Fruit fly (Drosophila melanogaster): ENCODE results near the gene Arp2.

Arp2 gene

dm6 chrX:16593418-16593817, 39.6 kb upstream of the Arp2 start, which contains the start of the genes SMC3 and Ubc7:
Gene SMC3, minus strand, starts transcription at chrX:16593439.
Gene Ubc7, plus strand, starts transcription at chrX:16593677.
- TF ChIP-seq sv (GFP tag; optimal IDR thresholded peaks at IDR 0.05), result no peak
- TF ChIP-seq br (GFP tag; optimal IDR thresholded peaks at IDR 0.05), result no peak
- no peak for TF ChIP-seq dmrt93B (GFP tag; optimal IDR thresholded peaks at IDR 0.05)
- no peak for TF ChIP-seq Dfd (GFP tag; optimal IDR thresholded peaks at IDR 0.05)
- no peak for TF ChIP-seq Sp1 (GFP tag; optimal IDR thresholded peaks at IDR 0.05)
- no peak for TF ChIP-seq Abd-B (GFP tag; optimal IDR thresholded peaks at IDR 0.05)
- no peak for TF ChIP-seq sage (GFP tag; optimal IDR thresholded peaks at IDR 0.05)
- TF ChIP-seq CG32264 (GFP tag; optimal IDR thresholded peaks at IDR 0.05), result no peak
- TF ChIP-seq OdsH (GFP tag; optimal IDR thresholded peaks at IDR 0.05), result no peak
- TF ChIP-seq Vsx2 (GFP tag; optimal IDR thresholded peaks at IDR 0.05; ENCODE audit: partially characterized antibody), result no peak
- TF ChIP-seq CrebA (GFP tag; optimal IDR thresholded peaks at IDR 0.05; ENCODE audit: borderline replicate concordance), result no peak
- no peak for TF ChIP-seq h (GFP tag; optimal IDR thresholded peaks at IDR 0.05)

- no peak for TF ChIP-seq Dfd (GFP tag; optimal IDR thresholded peaks at IDR 0.05)
- TF ChIP-seq fru (GFP tag; optimal IDR thresholded peaks at IDR 0.05), result no peak
- TF ChIP-seq Myc (optimal IDR thresholded peaks at IDR 0.05), result no peak
- no peak for TF ChIP-seq br (GFP tag; optimal IDR thresholded peaks at IDR 0.05)
- TF ChIP-seq GATAd (GFP tag; optimal IDR thresholded peaks at IDR 0.05), result no peak
- no peak for TF ChIP-seq sv (GFP tag; optimal IDR thresholded peaks at IDR 0.05)
- TF ChIP-seq CG32264 (GFP tag; optimal IDR thresholded peaks at IDR 0.05), result no peak
- no peak for TF ChIP-seq jim (GFP tag; optimal IDR thresholded peaks at IDR 0.05)
- no peak for TF ChIP-seq Hr83 (GFP tag; optimal IDR thresholded peaks at IDR 0.05; ENCODE audit: poor library complexity, severe bottlenecking)
- no peak for TF ChIP-seq Hnf4 (GFP tag; optimal IDR thresholded peaks at IDR 0.05)
- no peak for TF ChIP-seq CG9705 (GFP tag; optimal IDR thresholded peaks at IDR 0.05)
- no peak for TF ChIP-seq pan (optimal IDR thresholded peaks at IDR 0.05)
- no peak for TF ChIP-seq Hr78 (GFP tag; optimal IDR thresholded peaks at IDR 0.05)
- TF ChIP-seq rgr (GFP tag; optimal IDR thresholded peaks at IDR 0.05), result no peak
- TF ChIP-seq psq (GFP tag; optimal IDR thresholded peaks at IDR 0.05), result no peak
- TF ChIP-seq HLH106 (tag; optimal IDR thresholded peaks at IDR 0.05), result no peak
- TF ChIP-seq sage (GFP tag; optimal IDR thresholded peaks at IDR 0.05), result no peak
- no peak for TF ChIP-seq Sp1 (GFP tag; optimal IDR thresholded peaks at IDR 0.05)
Measured at dm6 chrX:16587668-16588046, 33.9 kb upstream of the Arp2 start, which contains the start of gene CG13014. Gene CG13014, plus strand, starts transcription at chrX:16587873.

dm6 chrX:16587021-16587667, 33.4 kb upstream of the Arp2 start, which contains the start of gene CanA-14F:
Gene CanA-14F, minus strand, starts transcription at chrX:16587172.
- TF ChIP-seq Dfd (GFP tag; optimal IDR thresholded peaks at IDR 0.05) (no peak), jim (GFP tag; optimal IDR thresholded peaks at IDR 0.05) (no peak), dl (GFP tag; optimal IDR thresholded peaks at IDR 0.05; ENCODE audit: insufficient read depth in 1 of 2, partially characterized antibody in 2 of 2) (no peak)

- TF ChIP-seq N (GFP tag; optimal IDR thresholded peaks at IDR 0.05) (peak; percentile 14), usp (GFP tag; optimal IDR thresholded peaks at IDR 0.05) (no peak), sv (GFP tag; optimal IDR thresholded peaks at IDR 0.05) (no peak), Jra (GFP tag; optimal IDR thresholded peaks at IDR 0.05) (peak; percentile 7), Hnf4 (GFP tag; optimal IDR thresholded peaks at IDR 0.05) (peak; percentile 7), brk (GFP tag; optimal IDR thresholded peaks at IDR 0.05) (no peak), Sp1 (GFP tag; optimal IDR thresholded peaks at IDR 0.05) (peak; percentile 42), CG32264 (GFP tag; optimal IDR thresholded peaks at IDR 0.05) (no peak)
Measured at dm6 chrX:16586178-16586890, 32.6 kb upstream of the Arp2 start.

dm6 chrX:16585569-16585968, 31.8 kb upstream of the Arp2 start:
- TF ChIP-seq Sp1 (GFP tag; optimal IDR thresholded peaks at IDR 0.05) (no peak), OdsH (GFP tag; optimal IDR thresholded peaks at IDR 0.05) (peak; percentile 6), ey (GFP tag; optimal IDR thresholded peaks at IDR 0.05) (peak; percentile 18), foxo (GFP tag; optimal IDR thresholded peaks at IDR 0.05) (peak in 1 of 2 experiments; percentile 44)
